Worm (Caenorhabditis elegans): Measurements from ENCODE around the gene swt-4.

Gene swt-4

ce11 chrIII:10634576-10634975 is 5.6 kb upstream of the swt-4 start:
- no peak for TF ChIP-seq unc-62 (GFP tag; optimal IDR thresholded peaks at IDR 0.05)

ce11 chrIII:10634034-10634433 is 5.1 kb upstream of the swt-4 start:
- TF ChIP-seq unc-62 (GFP tag; optimal IDR thresholded peaks at IDR 0.05) = no peak

DNA sequence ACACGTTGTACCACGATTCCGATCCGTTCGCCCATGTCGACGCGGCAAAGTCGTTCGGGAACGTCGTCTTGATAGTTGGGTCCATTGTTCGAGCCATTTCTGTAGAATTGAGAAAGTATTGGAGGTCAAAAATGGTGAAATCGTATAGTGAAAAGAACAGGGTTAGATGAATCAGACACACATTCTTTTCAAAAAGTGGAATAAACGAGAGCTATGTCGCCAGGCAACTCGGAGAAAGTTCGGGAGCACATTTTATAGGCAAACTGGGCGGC is 4.4 kb upstream of the swt-4 start, which contains the start of gene Y39A1A.9:
Gene Y39A1A.9, minus strand, starts transcription at position 99 of the 272 bp plus-strand sequence.
- no peak for TF ChIP-seq unc-62 (GFP tag; optimal IDR thresholded peaks at IDR 0.05)

DNA sequence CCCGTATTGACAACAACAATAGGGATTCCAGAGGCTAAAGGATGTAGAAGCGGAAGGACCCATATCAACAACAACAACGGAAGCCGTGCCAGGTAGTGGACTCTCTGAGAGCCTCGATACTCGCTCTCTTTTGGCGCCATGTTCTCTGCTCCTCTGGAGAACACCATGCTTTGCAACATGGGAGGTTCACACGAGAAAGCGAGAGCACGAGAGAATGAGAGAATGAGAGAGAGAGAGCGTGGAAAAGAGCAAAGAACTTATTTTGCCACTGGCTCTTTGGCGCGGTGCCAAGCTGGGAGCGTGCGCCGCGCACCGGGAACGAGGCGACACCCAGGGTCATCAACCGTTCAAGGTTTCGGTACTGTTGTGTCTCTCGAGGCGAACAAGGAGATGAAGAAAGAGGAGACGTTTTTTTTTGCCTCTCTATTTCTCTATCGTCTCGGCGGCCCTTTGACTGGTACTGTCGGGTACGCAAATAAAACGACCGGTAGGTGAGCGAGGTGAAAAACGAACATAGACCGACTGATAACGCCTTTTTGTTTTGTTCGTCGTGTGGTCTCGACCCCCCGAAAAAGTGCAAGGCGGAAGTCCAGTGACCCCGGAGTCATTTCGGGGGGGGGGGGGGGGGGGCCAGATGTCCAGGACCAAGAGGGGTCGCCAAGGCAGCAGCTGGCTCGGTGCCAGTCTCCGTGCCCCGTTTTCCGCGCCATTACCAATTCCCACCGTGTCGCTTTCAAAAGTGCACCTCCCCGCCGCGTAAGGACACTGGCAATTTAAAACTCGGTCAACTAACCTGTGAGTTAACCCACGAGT is 3.9 kb upstream of the swt-4 start, which contains the start of gene Y39A1A.10:
Gene Y39A1A.10, plus strand, starts transcription at position 139 of the 813 bp plus-strand sequence.
- TF ChIP-seq unc-62 (GFP tag; optimal IDR thresholded peaks at IDR 0.05) = no peak

DNA sequence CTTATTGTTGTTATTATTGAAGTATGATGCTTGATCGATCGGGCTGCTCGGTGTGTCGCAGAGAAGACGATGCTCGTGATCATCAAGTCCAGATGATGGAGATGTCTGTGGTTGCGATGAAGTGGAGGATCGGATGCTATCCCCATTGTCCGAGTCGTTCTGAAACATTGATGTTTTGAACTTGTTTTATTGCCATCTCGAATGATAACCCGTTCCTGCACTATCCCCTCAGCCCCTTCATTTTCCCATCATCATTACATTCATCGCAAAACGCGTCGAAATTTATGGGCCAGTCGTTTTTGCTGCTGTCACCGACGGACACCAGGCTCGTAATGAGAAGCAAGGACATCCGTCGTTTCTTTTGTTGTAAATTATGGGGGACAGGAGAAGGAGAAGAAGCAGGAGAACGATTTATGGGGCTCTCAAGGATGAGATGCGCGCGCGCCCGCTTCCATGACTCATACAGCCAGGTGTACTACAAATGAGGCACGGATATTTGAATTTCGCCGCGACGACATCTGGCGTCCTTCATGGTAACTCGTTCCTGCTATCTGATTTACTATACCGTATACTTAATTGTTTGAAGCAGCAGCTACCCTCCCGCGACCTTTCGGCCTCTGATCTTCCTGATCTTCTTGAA is 3.0 kb upstream of the swt-4 start:
- no peak for TF ChIP-seq unc-62 (GFP tag; optimal IDR thresholded peaks at IDR 0.05)

ce11 chrIII:10629795-10630194 is 852 bp upstream of the swt-4 start:
- no peak for TF ChIP-seq unc-62 (GFP tag; optimal IDR thresholded peaks at IDR 0.05)

ce11 chrIII:10628360-10628759 is 583 bp downstream of the swt-4 start:
- no peak for TF ChIP-seq unc-62 (GFP tag; optimal IDR thresholded peaks at IDR 0.05)

DNA sequence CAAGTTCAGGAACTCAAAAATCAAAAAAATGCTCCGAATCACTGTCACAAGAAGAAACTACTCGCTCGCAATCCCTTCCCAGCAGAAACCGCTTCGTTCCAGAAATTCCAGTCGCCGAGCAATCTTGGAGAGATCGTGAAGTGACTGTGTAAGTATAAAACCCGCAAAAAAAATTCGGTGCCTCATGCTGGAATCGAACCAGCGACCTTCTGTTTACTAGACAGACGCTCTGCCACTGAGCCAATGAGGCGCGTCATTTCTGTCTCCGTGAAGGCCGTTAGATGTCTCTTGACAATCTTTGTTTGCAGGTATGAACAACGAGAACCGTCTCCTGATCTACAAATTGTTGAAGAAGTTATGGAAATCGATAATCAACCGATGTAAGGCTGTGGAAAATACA is 4.4 kb downstream of the swt-4 start:
- no peak for TF ChIP-seq unc-62 (GFP tag; optimal IDR thresholded peaks at IDR 0.05)

DNA sequence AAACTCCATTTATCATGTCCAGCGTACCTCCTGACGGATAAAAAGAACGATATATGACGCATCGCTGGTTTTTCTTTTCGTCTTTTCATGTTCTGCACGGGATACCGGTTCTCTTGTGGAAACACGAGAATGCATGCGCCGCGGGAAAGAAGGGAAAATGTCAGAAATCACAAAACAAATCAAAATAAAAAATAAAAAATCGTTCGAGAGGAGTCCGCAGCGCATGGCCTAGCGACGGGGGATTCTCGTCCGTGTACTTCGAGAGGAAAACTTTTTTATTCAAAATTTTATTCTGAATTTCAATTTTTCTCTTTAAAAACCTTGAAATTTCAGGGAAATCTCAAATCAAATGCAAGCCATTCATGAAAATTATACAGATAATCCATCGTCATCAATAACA is 7.7 kb downstream of the swt-4 start, which contains the start of the genes lron-10 and hpr-9:
Gene lron-10, minus strand, starts transcription at position 162 of the 400 bp plus-strand sequence.
Gene hpr-9, plus strand, starts transcription at position 344 of the 400 bp plus-strand sequence.
- no peak for TF ChIP-seq unc-62 (GFP tag; optimal IDR thresholded peaks at IDR 0.05)

DNA sequence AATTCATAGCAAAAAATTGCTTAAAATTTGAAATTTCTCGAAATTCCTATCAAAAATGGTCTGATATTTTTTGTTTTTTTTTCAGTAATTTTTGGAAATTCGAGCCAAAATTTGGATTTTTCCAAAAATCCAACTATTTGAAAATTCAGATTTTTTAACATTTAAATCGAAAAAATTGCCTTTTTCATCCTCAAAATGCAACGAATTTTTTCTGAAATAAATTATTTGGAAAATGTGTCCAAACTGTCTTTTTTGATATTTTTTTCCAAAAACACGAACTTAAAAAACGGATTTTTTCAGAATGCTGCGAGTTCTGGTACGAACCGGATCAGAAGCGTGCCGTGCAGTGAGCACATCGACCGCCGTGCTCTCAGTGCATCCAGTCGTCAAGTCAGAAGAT is 13.8 kb downstream of the swt-4 start, which contains the start of gene mrpl-22:
Gene mrpl-22, plus strand, starts transcription at position 301 of the 400 bp plus-strand sequence.
- TF ChIP-seq unc-62 (GFP tag; optimal IDR thresholded peaks at IDR 0.05) = no peak

DNA sequence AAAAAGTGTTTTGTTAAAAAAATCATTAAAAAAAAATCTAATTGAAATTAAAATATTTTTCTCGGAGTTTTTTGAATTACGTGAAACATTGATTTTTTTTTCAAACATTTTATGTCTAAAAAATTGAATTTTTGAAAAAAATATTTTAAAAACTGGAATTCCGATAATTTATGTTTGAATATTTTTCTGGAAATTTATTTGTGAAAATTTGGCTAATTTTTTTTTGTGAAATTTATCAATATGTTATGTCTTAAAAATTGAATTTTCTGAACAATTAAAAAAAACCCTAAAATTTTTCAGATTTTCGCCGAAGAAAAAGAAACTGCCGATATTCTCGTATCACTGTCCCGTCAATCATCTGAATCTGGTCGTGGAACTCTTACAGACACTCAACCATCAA is 16.6 kb downstream of the swt-4 start, which contains the start of gene Y39A1A.24:
Gene Y39A1A.24, plus strand, starts transcription at position 301 of the 400 bp plus-strand sequence.
- no peak for TF ChIP-seq unc-62 (GFP tag; optimal IDR thresholded peaks at IDR 0.05)

DNA sequence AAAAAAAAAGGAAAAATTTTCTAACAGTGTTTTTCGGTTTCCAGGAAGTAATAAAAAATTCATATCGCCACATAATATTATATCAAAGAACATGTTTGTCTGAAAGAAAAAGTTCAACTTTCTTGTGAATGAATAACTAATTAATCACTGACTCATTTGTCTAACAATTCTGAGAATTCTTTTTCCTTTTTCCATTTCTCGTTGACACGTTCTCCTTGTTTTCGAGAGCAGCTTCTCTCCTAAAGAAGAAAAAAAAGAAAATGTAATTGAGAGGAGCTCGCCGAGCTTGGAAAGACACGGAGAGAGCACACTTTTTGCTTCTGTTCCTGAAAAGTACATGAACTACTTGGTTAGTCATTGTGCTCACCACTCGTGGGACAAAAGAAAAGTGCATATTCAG is 20.8 kb downstream of the swt-4 start:
- TF ChIP-seq unc-62 (GFP tag; optimal IDR thresholded peaks at IDR 0.05) = no peak

ce11 chrIII:10605049-10605448 is 23.9 kb downstream of the swt-4 start, which contains the start of gene rabx-5:
Gene rabx-5 (plus strand): TSS chrIII:10605349.
- TF ChIP-seq unc-62 (GFP tag; optimal IDR thresholded peaks at IDR 0.05) = no peak

- no peak for TF ChIP-seq unc-62 (GFP tag; optimal IDR thresholded peaks at IDR 0.05)
Measured at ce11 chrIII:10604325-10604724, 24.6 kb downstream of the swt-4 start.

DNA sequence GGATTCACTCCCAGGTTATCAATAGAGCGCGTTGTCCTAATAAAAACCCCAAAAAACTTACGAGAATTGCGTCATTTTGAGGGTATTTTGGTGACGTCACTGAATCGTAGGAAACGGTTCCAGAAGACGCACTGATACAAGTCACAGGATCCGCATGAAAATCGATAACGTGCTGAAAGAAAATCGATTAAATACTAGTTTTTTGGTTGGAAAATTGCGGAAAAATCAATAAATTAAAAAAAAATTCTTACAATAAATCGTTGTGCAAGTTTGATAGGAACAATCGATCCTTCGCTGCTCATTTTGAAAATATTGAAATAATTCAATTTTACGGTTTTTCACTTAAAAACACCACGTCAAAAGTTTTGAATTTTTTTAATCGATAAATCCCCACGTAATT is 25.7 kb downstream of the swt-4 start, which contains the start of gene Y39A1A.2:
Gene Y39A1A.2, minus strand, starts transcription at position 319 of the 400 bp plus-strand sequence.
- TF ChIP-seq unc-62 (GFP tag; optimal IDR thresholded peaks at IDR 0.05) = no peak

DNA sequence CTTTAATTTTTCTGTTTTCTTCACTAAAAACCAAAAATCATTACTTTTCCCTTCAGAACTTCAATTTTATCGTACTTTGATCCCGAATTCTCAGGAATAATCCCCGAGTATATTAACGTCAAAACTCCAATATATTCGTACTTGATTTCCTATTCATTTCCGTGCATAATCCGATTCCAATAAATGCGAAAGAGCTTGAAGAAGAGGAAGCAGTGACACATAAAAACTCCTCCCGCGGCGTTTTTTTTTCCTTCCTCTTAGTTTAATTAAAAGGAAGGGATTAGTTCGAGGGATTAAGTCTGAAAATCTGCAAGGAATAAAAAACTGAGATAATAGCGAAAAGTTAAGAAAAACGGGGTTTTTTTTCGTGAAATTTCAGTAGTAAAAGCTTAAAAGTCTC is 28.0 kb downstream of the swt-4 start:
- no peak for TF ChIP-seq unc-62 (GFP tag; optimal IDR thresholded peaks at IDR 0.05)

ce11 chrIII:10600138-10600626 is 28.8 kb downstream of the swt-4 start, which contains the start of gene epg-6:
Gene epg-6 (minus strand): TSS chrIII:10600188.
- TF ChIP-seq unc-62 (GFP tag; optimal IDR thresholded peaks at IDR 0.05) = no peak
